Worm (Caenorhabditis elegans) whole organism, L2 larva: Measurements from ENCODE around the gene dep-1.

Experiments
- R02D3.7 ChIP-seq: fragments of 150-350 bp; optimal IDR thresholded peaks from 2 replicates; lab custom pipeline; 2014; ENCODE audit warnings: missing biosample characterization, missing genetic modification characterization
- alr-1 ChIP-seq: fragments of 150-350 bp; optimal IDR thresholded peaks from 2 replicates; lab custom pipeline; 2014; ENCODE audit warnings: missing biosample characterization, missing genetic modification characterization
- nhr-21 ChIP-seq: fragments of 150-350 bp; optimal IDR thresholded peaks from 2 replicates; lab custom pipeline; 2014; ENCODE audit warnings: missing biosample characterization, missing genetic modification characterization
- nhr-237 ChIP-seq: fragments of 150-350 bp; optimal IDR thresholded peaks from 2 replicates; lab custom pipeline; 2014; ENCODE audit warnings: missing biosample characterization, missing genetic modification characterization

- TF ChIP-seq nhr-237 (tag; lab: Kevin White, UChicago): no peak
- no peak for TF ChIP-seq alr-1 (tag; lab: Kevin White, UChicago)
- no peak for TF ChIP-seq R02D3.7 (tag; lab: Kevin White, UChicago)
- no peak for TF ChIP-seq nhr-21 (tag; lab: Kevin White, UChicago)
Measured at ce11 chrII:8994336-8994735, 25.3 kb downstream of the dep-1 start, which contains the start of gene F44G4.1.
